Worm (Caenorhabditis elegans): ENCODE measurements around the gene T26C11.4.

Gene T26C11.4

DNA sequence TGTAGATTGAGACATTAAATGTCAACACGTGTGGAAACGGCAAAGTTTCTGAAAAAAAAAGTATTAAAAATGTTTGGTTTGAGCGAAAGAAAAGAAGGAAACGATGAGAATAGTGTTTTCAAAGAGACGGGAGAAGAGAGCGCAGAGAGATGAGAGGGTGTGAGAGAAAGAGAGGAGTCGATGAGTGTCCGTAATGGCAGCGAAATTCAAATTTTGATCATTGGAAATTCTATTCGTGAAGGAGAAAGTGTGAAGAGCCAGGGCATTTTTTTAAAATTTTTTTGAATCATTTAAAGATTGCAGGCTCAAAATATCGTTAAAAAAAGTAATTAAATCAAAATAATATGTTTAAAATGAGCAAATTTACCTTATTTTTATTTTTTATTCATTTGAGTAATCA lies at the start of gene T26C11.4:
Gene T26C11.4 (minus strand): TSS at position 54 of the 400 bp plus-strand sequence.
- no peak for TF ChIP-seq tbx-11 (GFP tag; IDR thresholded peaks at IDR 0.05)

DNA sequence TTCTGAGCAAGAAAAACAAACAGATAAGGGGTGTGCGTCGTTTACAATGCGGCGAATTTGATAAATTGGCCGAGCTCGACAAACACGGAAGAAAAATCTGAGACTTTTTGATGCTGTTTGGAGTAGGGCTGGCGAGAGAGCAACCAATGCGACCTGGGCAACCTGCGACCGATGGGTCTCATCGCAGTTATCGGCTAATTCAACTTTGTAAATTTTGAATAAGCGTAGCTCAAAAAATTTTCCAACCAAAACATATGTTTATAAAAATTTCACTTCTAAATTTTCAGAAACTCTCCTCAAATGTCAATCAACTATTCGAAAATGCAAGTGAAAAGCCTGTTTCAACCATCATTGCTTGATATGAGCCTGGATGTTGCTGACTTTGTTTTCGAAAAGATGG lies 46.5 kb upstream of the T26C11.4 start, which contains the start of gene B0294.3:
Gene B0294.3 (plus strand): TSS at position 301 of the 400 bp plus-strand sequence.
- TF ChIP-seq tra-4 (tag; optimal IDR thresholded peaks at IDR 0.05), result no peak
- TF ChIP-seq ceh-36 (tag; optimal IDR thresholded peaks at IDR 0.05), result no peak
- no peak for TF ChIP-seq ceh-13 (GFP tag; optimal IDR thresholded peaks at IDR 0.05)
- TF ChIP-seq hnd-1 (tag; optimal IDR thresholded peaks at IDR 0.05), result no peak
- no peak for TF ChIP-seq B0310.2 (tag; optimal IDR thresholded peaks at IDR 0.05)
- no peak for TF ChIP-seq sea-1 (GFP tag; conservative IDR thresholded peaks at IDR 0.05)
- TF ChIP-seq pes-1 (GFP tag; IDR thresholded peaks at IDR 0.05), result no peak
- no peak for TF ChIP-seq tbx-37 (GFP tag; conservative IDR thresholded peaks at IDR 0.05)
- no peak for TF ChIP-seq hmbx-1 (tag; optimal IDR thresholded peaks at IDR 0.05)
- no peak for TF ChIP-seq ama-1 (optimal IDR thresholded peaks at IDR 0.05)
- no peak for TF ChIP-seq aly-1 (tag; optimal IDR thresholded peaks at IDR 0.05)
- no peak for TF ChIP-seq F13C5.2 (tag; optimal IDR thresholded peaks at IDR 0.05)
- TF ChIP-seq tbx-11 (GFP tag; IDR thresholded peaks at IDR 0.05), result no peak

DNA sequence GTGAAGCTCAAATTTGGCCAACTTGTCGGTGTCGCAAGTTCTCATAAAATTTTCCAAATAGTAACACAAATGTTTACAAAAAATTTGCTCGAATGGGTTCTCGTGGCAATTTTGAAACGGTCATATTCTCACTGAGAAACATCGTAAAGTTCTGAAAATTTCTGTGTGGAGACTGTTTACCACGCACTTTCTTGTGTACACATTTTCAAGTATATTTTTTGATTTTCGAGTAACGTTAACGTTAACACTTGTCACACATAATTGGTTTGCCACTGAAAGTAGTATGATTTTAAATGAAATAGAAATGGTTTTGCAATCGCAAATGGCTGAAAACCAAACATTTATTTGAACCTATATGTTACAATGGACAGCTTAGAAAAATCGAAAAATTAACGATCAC lies 45.5 kb upstream of the T26C11.4 start:
- no peak for TF ChIP-seq flt-1 (GFP tag; IDR thresholded peaks at IDR 0.05)
- no peak for TF ChIP-seq tbx-11 (GFP tag; IDR thresholded peaks at IDR 0.05)
- no peak for TF ChIP-seq ceh-36 (tag; optimal IDR thresholded peaks at IDR 0.05)
- no peak for TF ChIP-seq hmbx-1 (tag; optimal IDR thresholded peaks at IDR 0.05)
- TF ChIP-seq hnd-1 (tag; optimal IDR thresholded peaks at IDR 0.05), result no peak
- no peak for TF ChIP-seq hmg-4 (GFP tag; optimal IDR thresholded peaks at IDR 0.05)
- no peak for TF ChIP-seq pes-1 (GFP tag; IDR thresholded peaks at IDR 0.05)
- no peak for TF ChIP-seq ama-1 (optimal IDR thresholded peaks at IDR 0.05)
- no peak for TF ChIP-seq F13C5.2 (tag; optimal IDR thresholded peaks at IDR 0.05)

DNA sequence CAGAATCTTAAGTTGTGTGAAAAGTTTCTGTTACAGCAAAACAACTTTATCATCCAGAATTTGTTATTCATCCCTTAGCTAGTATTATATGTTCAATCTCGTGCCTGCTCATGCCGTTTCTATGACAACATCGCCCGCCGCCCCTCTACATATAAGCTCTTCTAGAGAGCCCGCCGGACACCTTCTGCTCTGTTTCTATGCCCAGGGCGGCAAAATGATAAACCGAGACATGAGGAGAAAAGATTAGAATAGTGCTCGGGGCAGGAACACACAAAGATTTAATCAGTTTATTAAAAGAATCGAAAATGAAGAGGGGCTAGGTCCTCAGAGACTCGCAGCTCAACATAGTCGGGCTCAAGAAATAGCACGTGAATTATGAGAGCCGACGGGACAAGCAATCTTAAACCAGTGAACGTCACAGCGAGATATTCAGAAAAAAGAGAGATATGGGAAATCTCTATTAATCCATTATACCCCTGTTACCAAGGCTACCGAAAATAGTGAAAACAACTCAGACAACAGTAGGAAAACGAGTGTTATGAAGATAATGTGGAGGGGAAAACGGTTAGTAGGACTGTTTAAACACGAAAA lies 43.2 kb upstream of the T26C11.4 start:
- 0 out of 2 replicates have a peak, but pooled peaks have one; percentile 7 for TF ChIP-seq pes-1 (GFP tag; IDR thresholded peaks at IDR 0.05)
- no peak for TF ChIP-seq hmbx-1 (tag; optimal IDR thresholded peaks at IDR 0.05)
- no peak for TF ChIP-seq aly-1 (tag; optimal IDR thresholded peaks at IDR 0.05)

DNA sequence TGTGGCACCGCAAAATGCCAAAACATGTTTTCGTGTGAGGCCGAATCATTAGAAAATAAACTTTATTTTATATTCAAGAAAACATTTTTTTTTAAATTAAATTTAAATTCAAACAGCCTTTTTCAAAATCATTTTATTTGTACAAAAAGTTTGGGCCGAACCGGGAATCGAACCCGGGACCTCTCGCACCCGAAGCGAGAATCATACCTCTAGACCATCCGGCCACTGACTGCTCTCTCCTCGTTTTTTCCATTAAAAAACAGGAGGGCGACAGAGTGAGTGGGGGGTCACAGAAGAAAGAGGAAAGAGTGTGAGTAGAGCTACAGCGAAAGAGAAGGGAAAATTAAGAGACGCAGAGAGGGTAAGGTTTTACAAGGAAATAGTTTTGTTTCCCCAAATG lies 35.3 kb upstream of the T26C11.4 start:
- TF ChIP-seq pes-1 (GFP tag; IDR thresholded peaks at IDR 0.05) (peak; percentile 93), scrt-1 (GFP tag; IDR thresholded peaks at IDR 0.05) (peak; percentile 88), B0310.2 (tag; optimal IDR thresholded peaks at IDR 0.05) (peak; percentile 53), F13C5.2 (tag; optimal IDR thresholded peaks at IDR 0.05) (peak; percentile 89), tbx-37 (GFP tag; conservative IDR thresholded peaks at IDR 0.05) (peak; percentile 81), tbx-11 (GFP tag; IDR thresholded peaks at IDR 0.05) (peak; percentile 91), sea-1 (GFP tag; conservative IDR thresholded peaks at IDR 0.05) (peak; percentile 85), ceh-36 (tag; optimal IDR thresholded peaks at IDR 0.05) (peak; percentile 83), aly-1 (tag; optimal IDR thresholded peaks at IDR 0.05) (peak; percentile 83), ets-7 (tag; optimal IDR thresholded peaks at IDR 0.05) (peak; percentile 52), hnd-1 (tag; optimal IDR thresholded peaks at IDR 0.05) (peak; percentile 81), hmg-4 (GFP tag; optimal IDR thresholded peaks at IDR 0.05) (peak; percentile 91), hmbx-1 (tag; optimal IDR thresholded peaks at IDR 0.05) (peak; percentile 51), tra-4 (tag; optimal IDR thresholded peaks at IDR 0.05) (no peak), flt-1 (GFP tag; IDR thresholded peaks at IDR 0.05) (peak; percentile 94), ama-1 (optimal IDR thresholded peaks at IDR 0.05) (no peak), ceh-13 (GFP tag; optimal IDR thresholded peaks at IDR 0.05) (peak; percentile 76)

DNA sequence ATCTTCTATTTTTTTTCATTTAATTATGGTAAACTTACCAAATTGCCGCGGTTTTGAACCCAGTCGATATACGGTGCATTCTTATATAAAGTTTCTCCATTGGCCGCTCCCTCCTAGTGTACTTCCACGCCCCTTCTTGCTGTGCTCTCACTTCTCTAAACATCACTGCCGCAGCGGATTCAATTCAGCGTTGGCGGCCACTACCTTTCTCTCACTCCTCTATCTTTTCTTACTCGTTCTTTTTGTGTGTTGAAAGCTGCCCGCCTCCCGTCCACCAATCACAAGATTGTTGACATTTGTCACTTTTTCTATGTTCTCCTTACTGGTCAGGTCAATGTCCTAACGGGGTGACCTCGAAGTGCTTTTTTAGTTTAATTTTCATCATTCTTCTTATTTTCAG lies 25.6 kb upstream of the T26C11.4 start:
- no peak for TF ChIP-seq B0310.2 (tag; optimal IDR thresholded peaks at IDR 0.05)
- TF ChIP-seq ceh-13 (GFP tag; optimal IDR thresholded peaks at IDR 0.05), result no peak
- no peak for TF ChIP-seq ama-1 (optimal IDR thresholded peaks at IDR 0.05)
- no peak for TF ChIP-seq ceh-36 (tag; optimal IDR thresholded peaks at IDR 0.05)
- TF ChIP-seq tra-4 (tag; optimal IDR thresholded peaks at IDR 0.05), result no peak

DNA sequence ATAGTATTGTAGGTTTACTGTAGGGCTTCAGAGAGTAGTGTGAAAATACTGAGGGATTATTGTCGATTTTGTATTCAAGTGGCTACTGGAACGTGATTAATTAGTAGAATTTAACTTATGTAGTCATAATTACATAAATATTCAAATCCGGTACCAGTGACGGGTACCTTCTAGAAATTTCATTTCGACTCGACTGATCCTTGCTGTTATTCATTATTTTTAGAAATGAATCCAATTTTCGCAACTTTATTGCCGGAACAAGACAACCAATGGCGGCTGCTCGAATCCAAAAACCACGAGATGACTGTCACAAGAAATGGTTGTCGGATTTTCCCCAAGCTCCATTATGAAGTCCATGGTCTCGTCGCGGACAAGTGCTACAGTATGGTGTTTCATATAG lies 19.6 kb upstream of the T26C11.4 start, which contains the start of gene tbx-41:
Gene tbx-41 (plus strand): TSS at position 301 of the 400 bp plus-strand sequence.
- TF ChIP-seq ceh-36 (tag; optimal IDR thresholded peaks at IDR 0.05), result no peak
- no peak for TF ChIP-seq tbx-11 (GFP tag; IDR thresholded peaks at IDR 0.05)
- no peak for TF ChIP-seq hmbx-1 (tag; optimal IDR thresholded peaks at IDR 0.05)
- TF ChIP-seq aly-1 (tag; optimal IDR thresholded peaks at IDR 0.05), result no peak
- no peak for TF ChIP-seq B0310.2 (tag; optimal IDR thresholded peaks at IDR 0.05)
- TF ChIP-seq hmg-4 (GFP tag; optimal IDR thresholded peaks at IDR 0.05), result no peak
- TF ChIP-seq ama-1 (optimal IDR thresholded peaks at IDR 0.05), result no peak
- TF ChIP-seq F13C5.2 (tag; optimal IDR thresholded peaks at IDR 0.05), result no peak
- TF ChIP-seq tra-4 (tag; optimal IDR thresholded peaks at IDR 0.05), result no peak
- TF ChIP-seq ets-7 (tag; optimal IDR thresholded peaks at IDR 0.05), result no peak
- TF ChIP-seq pes-1 (GFP tag; IDR thresholded peaks at IDR 0.05), result no peak
- TF ChIP-seq hnd-1 (tag; optimal IDR thresholded peaks at IDR 0.05), result no peak
- no peak for TF ChIP-seq scrt-1 (GFP tag; IDR thresholded peaks at IDR 0.05)
- no peak for TF ChIP-seq flt-1 (GFP tag; IDR thresholded peaks at IDR 0.05)

DNA sequence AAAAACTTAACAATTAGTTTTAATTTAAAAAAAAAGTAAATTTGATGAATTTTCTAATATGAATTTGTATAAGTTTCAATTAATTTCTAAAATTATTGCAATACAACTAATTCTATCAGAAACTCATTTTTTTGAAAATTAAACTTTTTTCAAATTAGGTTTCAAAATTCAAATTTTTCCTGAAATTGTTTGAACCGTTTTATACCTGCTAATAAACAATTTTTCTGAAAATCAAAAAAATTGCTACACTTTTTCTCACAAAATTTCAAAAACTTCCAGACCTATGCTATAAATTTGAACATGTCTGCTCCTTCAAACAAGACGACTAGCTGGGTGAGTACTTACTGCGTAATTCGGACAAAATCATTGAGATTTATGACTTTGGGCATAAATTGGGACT lies 15.1 kb upstream of the T26C11.4 start, which contains the start of gene T26C11.8:
Gene T26C11.8 (plus strand): TSS at position 301 of the 400 bp plus-strand sequence.
- TF ChIP-seq ceh-36 (tag; optimal IDR thresholded peaks at IDR 0.05) (no peak), tbx-11 (GFP tag; IDR thresholded peaks at IDR 0.05) (no peak), ceh-13 (GFP tag; optimal IDR thresholded peaks at IDR 0.05) (no peak), hmbx-1 (tag; optimal IDR thresholded peaks at IDR 0.05) (no peak), ama-1 (optimal IDR thresholded peaks at IDR 0.05) (no peak), tra-4 (tag; optimal IDR thresholded peaks at IDR 0.05) (no peak), sea-1 (GFP tag; conservative IDR thresholded peaks at IDR 0.05) (no peak), hnd-1 (tag; optimal IDR thresholded peaks at IDR 0.05) (no peak), aly-1 (tag; optimal IDR thresholded peaks at IDR 0.05) (no peak), B0310.2 (tag; optimal IDR thresholded peaks at IDR 0.05) (no peak), tbx-37 (GFP tag; conservative IDR thresholded peaks at IDR 0.05) (no peak), ets-7 (tag; optimal IDR thresholded peaks at IDR 0.05) (no peak)
